Worm (Caenorhabditis elegans) whole organism, mixed stage, embryonic: ENCODE measurements around the gene ncs-7.
"Not testable (repeated sequence)": the region's sequence is repeated elsewhere in the genome, so short reads cannot be mapped to it uniquely, and the experiment has no call there.

Experiments used
- bed-3 ChIP-seq: fragments of 200-800 bp; sonication (Bioruptor generic); optimal IDR thresholded peaks from 3 replicates; lab custom pipeline; 2018; ENCODE audit warnings: mild to moderate bottlenecking, missing genetic modification characterization, moderate library complexity, missing compliant biosample characterization
- blmp-1 ChIP-seq: fragments of 150-350 bp; optimal IDR thresholded peaks from 2 replicates; lab custom pipeline; 2014; ENCODE audit warnings: missing biosample characterization, missing genetic modification characterization
- ceh-39 ChIP-seq: fragments of 150-350 bp; optimal IDR thresholded peaks from 2 replicates; lab custom pipeline; 2014; ENCODE audit warnings: missing biosample characterization, missing genetic modification characterization
- ceh-43 ChIP-seq: fragments of 200-800 bp; sonication (Bioruptor generic); optimal IDR thresholded peaks from 2 replicates; lab custom pipeline; 2018; ENCODE audit warnings: mild to moderate bottlenecking, missing genetic modification characterization, moderate library complexity, missing compliant biosample characterization
- ceh-83 ChIP-seq: fragments of 200-800 bp; sonication (Bioruptor generic); optimal IDR thresholded peaks from 2 replicates; lab custom pipeline; 2018; ENCODE audit warnings: mild to moderate bottlenecking, missing genetic modification characterization, missing compliant biosample characterization
- ces-1 ChIP-seq: fragments of 150-350 bp; optimal IDR thresholded peaks from 2 replicates; lab custom pipeline; 2014; ENCODE audit warnings: missing biosample characterization, missing genetic modification reagents, missing genetic modification characterization
- cnd-1 ChIP-seq: fragments of 200-800 bp; sonication (Bioruptor generic); optimal IDR thresholded peaks from 2 replicates; lab custom pipeline; 2018; ENCODE audit warnings: mild to moderate bottlenecking, missing genetic modification characterization, missing compliant biosample characterization
- drap-1 ChIP-seq: fragments of 200-800 bp; sonication (Bioruptor generic); optimal IDR thresholded peaks from 3 replicates; lab custom pipeline; 2018; ENCODE audit warnings: mild to moderate bottlenecking, missing genetic modification characterization, missing compliant biosample characterization
- elt-1 ChIP-seq: sonication (generic microtip); optimal IDR thresholded peaks from 2 replicates; lab custom pipeline; 2017; ENCODE audit warnings: missing genetic modification characterization, mild to moderate bottlenecking, missing compliant biosample characterization, antibody characterized with exemption, moderate library complexity, borderline replicate concordance; ENCODE audit not compliant: insufficient read depth
- elt-3 ChIP-seq: fragments of 150-350 bp; optimal IDR thresholded peaks from 2 replicates; lab custom pipeline; 2014; ENCODE audit warnings: missing biosample characterization, missing genetic modification characterization
- flh-1 ChIP-seq: fragments of 200-800 bp; sonication (Bioruptor generic); optimal IDR thresholded peaks from 2 replicates; lab custom pipeline; 2018; ENCODE audit warnings: mild to moderate bottlenecking, missing genetic modification characterization, moderate library complexity, missing compliant biosample characterization
- ham-2 ChIP-seq: fragments of 200-800 bp; sonication (Bioruptor generic); optimal IDR thresholded peaks from 2 replicates; lab custom pipeline; 2018; ENCODE audit warnings: mild to moderate bottlenecking, missing genetic modification characterization, missing compliant biosample characterization
- hlh-1 ChIP-seq: fragments of 150-350 bp; optimal IDR thresholded peaks from 2 replicates; lab custom pipeline; 2014; ENCODE audit warnings: missing biosample characterization, missing genetic modification reagents, missing genetic modification characterization
- lin-13 ChIP-seq: fragments of 150-350 bp; optimal IDR thresholded peaks from 2 replicates; lab custom pipeline; 2014; ENCODE audit warnings: missing biosample characterization, missing genetic modification characterization
- lin-32 ChIP-seq: fragments of 200-800 bp; sonication (Bioruptor generic); optimal IDR thresholded peaks from 2 replicates; lab custom pipeline; 2018; ENCODE audit warnings: mild to moderate bottlenecking, missing genetic modification characterization, missing compliant biosample characterization
- lsy-2 ChIP-seq: fragments of 150-350 bp; optimal IDR thresholded peaks from 2 replicates; lab custom pipeline; 2014; ENCODE audit warnings: missing biosample characterization, missing genetic modification characterization
- mab-5 ChIP-seq: fragments of 150-350 bp; optimal IDR thresholded peaks from 2 replicates; lab custom pipeline; 2014; ENCODE audit warnings: missing biosample characterization, missing genetic modification characterization
- mep-1 ChIP-seq: fragments of 150-350 bp; optimal IDR thresholded peaks from 2 replicates; lab custom pipeline; 2017; ENCODE audit warnings: missing biosample characterization, missing genetic modification reagents, missing genetic modification characterization, inconsistent platforms
- nhr-12 ChIP-seq: fragments of 150-350 bp; optimal IDR thresholded peaks from 2 replicates; lab custom pipeline; 2014; ENCODE audit warnings: missing biosample characterization, missing genetic modification characterization
- nhr-2 ChIP-seq: fragments of 150-350 bp; optimal IDR thresholded peaks from 2 replicates; lab custom pipeline; 2014; ENCODE audit warnings: missing biosample characterization, missing genetic modification characterization
- nhr-28 ChIP-seq: fragments of 150-350 bp; optimal IDR thresholded peaks from 2 replicates; lab custom pipeline; 2014; ENCODE audit warnings: missing biosample characterization, missing genetic modification characterization
- nhr-76 ChIP-seq: sonication (generic microtip); optimal IDR thresholded peaks from 2 replicates; lab custom pipeline; 2017; ENCODE audit warnings: missing biosample characterization, missing genetic modification characterization
- pha-4 ChIP-seq: fragments of 150-350 bp; optimal IDR thresholded peaks from 2 replicates; lab custom pipeline; 2018; ENCODE audit warnings: missing biosample characterization, missing genetic modification reagents, missing genetic modification characterization
- sem-2 ChIP-seq: fragments of 200-800 bp; sonication (Bioruptor generic); optimal IDR thresholded peaks from 2 replicates; lab custom pipeline; 2018; ENCODE audit warnings: mild to moderate bottlenecking, missing genetic modification characterization, missing compliant biosample characterization
- snpc-4 ChIP-seq: fragments of 150-350 bp; optimal IDR thresholded peaks from 2 replicates; lab custom pipeline; 2014; ENCODE audit warnings: missing biosample characterization, missing genetic modification characterization
- sptf-1 ChIP-seq: sonication (generic microtip); optimal IDR thresholded peaks from 2 replicates; lab custom pipeline; 2017; ENCODE audit warnings: mild to moderate bottlenecking, missing genetic modification characterization, moderate library complexity, missing compliant biosample characterization
- tbx-8 ChIP-seq: fragments of 200-800 bp; sonication (Bioruptor generic); optimal IDR thresholded peaks from 2 replicates; lab custom pipeline; 2018; ENCODE audit warnings: mild to moderate bottlenecking, missing genetic modification characterization, moderate library complexity, missing compliant biosample characterization
- unc-39 ChIP-seq: fragments of 150-350 bp; optimal IDR thresholded peaks from 2 replicates; lab custom pipeline; 2014; ENCODE audit warnings: missing biosample characterization, missing genetic modification characterization
- unc-62 ChIP-seq: fragments of 150-350 bp; optimal IDR thresholded peaks from 2 replicates; lab custom pipeline; 2014; ENCODE audit warnings: missing biosample characterization, missing genetic modification reagents, missing genetic modification characterization
- zip-8 ChIP-seq: fragments of 150-350 bp; optimal IDR thresholded peaks from 2 replicates; lab custom pipeline; 2014; ENCODE audit warnings: missing biosample characterization, missing genetic modification characterization

Gene ncs-7

ce11 chrX:17614245-17614644 lies at the start of gene ncs-7:
TSS of gene ncs-7 (plus strand) at chrX:17614545.
- no peak for TF ChIP-seq nhr-28 (tag; lab: Kevin White, UChicago)
- no peak for TF ChIP-seq drap-1 (GFP tag; lab: Kevin White, UChicago)
- no peak for TF ChIP-seq snpc-4 (tag; lab: Kevin White, UChicago)
- no peak for TF ChIP-seq bed-3 (GFP tag; lab: Kevin White, UChicago)
- no peak for TF ChIP-seq ceh-43 (GFP tag; lab: Kevin White, UChicago)
- TF ChIP-seq blmp-1 (tag; lab: Kevin White, UChicago), result no peak
- no peak for TF ChIP-seq cnd-1
- no peak for TF ChIP-seq nhr-2 (tag; lab: Kevin White, UChicago)
- TF ChIP-seq ceh-83 (GFP tag; lab: Kevin White, UChicago), result no peak
- no peak for TF ChIP-seq hlh-1 (tag; lab: Kevin White, UChicago)

ce11 chrX:17567378-17567777 lies 47.0 kb upstream of the ncs-7 start, which contains the start of gene F39B3.7:
TSS of gene F39B3.7 (minus strand) at chrX:17567478.
- TF ChIP-seq lin-32 (GFP tag; lab: Kevin White, UChicago) (no peak), ceh-39 (tag; lab: Kevin White, UChicago) (no peak), mep-1 (no peak), elt-3 (tag; lab: Kevin White, UChicago) (no peak), ces-1 (no peak), nhr-28 (tag; lab: Kevin White, UChicago) (no peak), hlh-1 (tag; lab: Kevin White, UChicago) (no peak), nhr-76 (tag; lab: Kevin White, UChicago) (no peak), nhr-12 (tag; lab: Kevin White, UChicago) (no peak), nhr-2 (tag; lab: Kevin White, UChicago) (no peak)

- TF ChIP-seq nhr-2, sptf-1, lin-13 (tag; lab: Kevin White, UChicago): not testable (repeated sequence)
These were observed 35.3 kb upstream of the ncs-7 start, which contains the start of gene F39B3.3 for ce11 chrX:17579011-17579410. TSS of gene F39B3.3 (minus strand) at chrX:17579111.

- no peak for TF ChIP-seq elt-1 (tag; lab: Kevin White, UChicago)
- no peak for TF ChIP-seq ces-1
- TF ChIP-seq elt-3 (tag; lab: Kevin White, UChicago), result no peak
- no peak for TF ChIP-seq sem-2 (GFP tag; lab: Kevin White, UChicago)
- TF ChIP-seq unc-39 (tag; lab: Kevin White, UChicago), result no peak
- TF ChIP-seq snpc-4 (tag; lab: Kevin White, UChicago), result no peak
- TF ChIP-seq mep-1, result no peak
- TF ChIP-seq lsy-2 (tag; lab: Kevin White, UChicago), result no peak
- no peak for TF ChIP-seq hlh-1 (tag; lab: Kevin White, UChicago)
- TF ChIP-seq flh-1 (GFP tag; lab: Kevin White, UChicago), result no peak
- no peak for TF ChIP-seq blmp-1 (tag; lab: Kevin White, UChicago)
- TF ChIP-seq nhr-28 (tag; lab: Kevin White, UChicago), result no peak
- TF ChIP-seq ceh-39 (tag; lab: Kevin White, UChicago), result no peak
- no peak for TF ChIP-seq cnd-1
- no peak for TF ChIP-seq ham-2
- TF ChIP-seq pha-4, result no peak
- TF ChIP-seq ceh-43 (GFP tag; lab: Kevin White, UChicago), result no peak
- no peak for TF ChIP-seq lin-13 (tag; lab: Kevin White, UChicago)
- TF ChIP-seq tbx-8 (GFP tag; lab: Kevin White, UChicago), result no peak
- TF ChIP-seq, all 35 proteins: peak for 0
These were observed 34.6 kb upstream of the ncs-7 start, which contains the start of gene frpr-7 for ce11 chrX:17579779-17580178. TSS of gene frpr-7 (minus strand) at chrX:17579879.

- TF ChIP-seq blmp-1 (tag; lab: Kevin White, UChicago), result no peak
- no peak for TF ChIP-seq tbx-8 (GFP tag; lab: Kevin White, UChicago)
- no peak for TF ChIP-seq nhr-12 (tag; lab: Kevin White, UChicago)
- TF ChIP-seq zip-8, result peak; percentile 13
These were observed 15.6 kb upstream of the ncs-7 start for ce11 chrX:17598712-17599111.

ce11 chrX:17600139-17600538 lies 14.2 kb upstream of the ncs-7 start, which contains the start of gene lec-9:
TSS of gene lec-9 (plus strand) at chrX:17600487.
- TF ChIP-seq sptf-1 (tag; lab: Kevin White, UChicago) (no peak), snpc-4 (tag; lab: Kevin White, UChicago) (no peak), ces-1 (no peak), pha-4 (no peak), elt-1 (tag; lab: Kevin White, UChicago) (no peak), nhr-12 (tag; lab: Kevin White, UChicago) (no peak), lsy-2 (tag; lab: Kevin White, UChicago) (no peak), mab-5 (tag; lab: Kevin White, UChicago) (no peak), bed-3 (GFP tag; lab: Kevin White, UChicago) (no peak), lin-13 (tag; lab: Kevin White, UChicago) (no peak), nhr-2 (tag; lab: Kevin White, UChicago) (no peak), blmp-1 (tag; lab: Kevin White, UChicago) (no peak), unc-39 (tag; lab: Kevin White, UChicago) (no peak), unc-62 (GFP tag; lab: Kevin White, UChicago) (no peak)
